Fruit fly (Drosophila melanogaster) whole organism, embryonic: ENCODE data around the gene CG17637.
A peak's percentile ranks its signal among the peaks of the same experiment; 100 is the strongest.

Source experiments
- Aef1 ChIP-seq: fragments of 200-800 bp; sonication (Bioruptor generic); IDR thresholded peaks from 3 replicates; pipeline ENCODE4 v1.3.6; 2022; ENCODE audit warnings: missing biosample characterization, missing genetic modification characterization
- CG12299 ChIP-seq: fragments of 200-800 bp; sonication (Bioruptor generic); optimal IDR thresholded peaks from 2 replicates; lab custom pipeline; 2018; ENCODE audit warnings: missing biosample characterization, mild to moderate bottlenecking, missing genetic modification characterization
- CG12769 ChIP-seq: fragments of 200-800 bp; sonication (Bioruptor generic); optimal IDR thresholded peaks from 2 replicates; lab custom pipeline; 2019; ENCODE audit warnings: missing biosample characterization, mild to moderate bottlenecking, missing genetic modification characterization, moderate library complexity
- CG1529 ChIP-seq: fragments of 200-800 bp; sonication (Bioruptor generic); optimal IDR thresholded peaks from 3 replicates; lab custom pipeline; 2018; ENCODE audit warnings: missing biosample characterization, missing genetic modification characterization
- CG15514 ChIP-seq: fragments of 200-800 bp; sonication (Bioruptor generic); optimal IDR thresholded peaks from 3 replicates; lab custom pipeline; 2017; ENCODE audit warnings: missing biosample characterization, missing genetic modification characterization, mild to moderate bottlenecking, moderate library complexity, missing genetic modification reagents
- CG1602 ChIP-seq: fragments of 200-800 bp; sonication (Bioruptor generic); optimal IDR thresholded peaks from 3 replicates; lab custom pipeline; 2016; ENCODE audit warnings: missing biosample characterization, missing genetic modification characterization
- CG16815 ChIP-seq: fragments of 200-800 bp; sonication (Bioruptor generic); optimal IDR thresholded peaks from 3 replicates; lab custom pipeline; 2017; ENCODE audit warnings: missing biosample characterization, mild to moderate bottlenecking, missing genetic modification characterization
- CG17568 ChIP-seq: fragments of 200-800 bp; sonication (Bioruptor generic); optimal IDR thresholded peaks from 2 replicates; lab custom pipeline; 2018; ENCODE audit warnings: missing biosample characterization, mild to moderate bottlenecking, missing genetic modification characterization, moderate library complexity
- CG17612 ChIP-seq: fragments of 200-800 bp; sonication (Bioruptor generic); IDR thresholded peaks from 2 replicates; pipeline ENCODE4 v1.3.6; 2022; ENCODE audit warnings: missing biosample characterization, missing genetic modification characterization
- CG1832 ChIP-seq: fragments of 200-800 bp; sonication (Bioruptor generic); optimal IDR thresholded peaks from 2 replicates; lab custom pipeline; 2017; ENCODE audit warnings: missing biosample characterization, mild to moderate bottlenecking, missing genetic modification characterization, inconsistent platforms
- CG2199 ChIP-seq: fragments of 200-800 bp; sonication (Bioruptor generic); IDR thresholded peaks from 3 replicates; pipeline ENCODE4 v1.3.6; 2022; ENCODE audit warnings: missing biosample characterization, missing genetic modification characterization
- CG3726 ChIP-seq: fragments of 200-800 bp; sonication (Bioruptor generic); IDR thresholded peaks from 3 replicates; pipeline ENCODE4, ENCODE4 v1.3.6; 2022; ENCODE audit warnings: missing biosample characterization, missing genetic modification characterization
- CG4820 ChIP-seq: fragments of 200-800 bp; sonication (Bioruptor generic); optimal IDR thresholded peaks from 3 replicates; lab custom pipeline; 2016; ENCODE audit warnings: missing biosample characterization, missing genetic modification characterization
- CG7839 ChIP-seq: fragments of 200-800 bp; sonication (Bioruptor generic); optimal IDR thresholded peaks from 3 replicates; lab custom pipeline; 2018; ENCODE audit warnings: missing biosample characterization, mild to moderate bottlenecking, missing genetic modification characterization, moderate library complexity
- CG9932 ChIP-seq: fragments of 200-800 bp; sonication (Bioruptor generic); IDR thresholded peaks from 2 replicates; pipeline ENCODE4 v1.3.6; 2022; ENCODE audit warnings: missing biosample characterization, missing genetic modification characterization
- Dip2 ChIP-seq: fragments of 200-800 bp; sonication (Bioruptor generic); IDR thresholded peaks from 2 replicates; pipeline ENCODE4 v1.3.6; 2022; ENCODE audit warnings: missing biosample characterization, missing genetic modification characterization
- Dll ChIP-seq: fragments of 200-800 bp; sonication (Bioruptor generic); IDR thresholded peaks from 4 replicates; pipeline ENCODE4 v1.3.6; 2022; ENCODE audit warnings: missing biosample characterization, missing genetic modification characterization; ENCODE audit not compliant: partially characterized antibody
- Drgx ChIP-seq: fragments of 200-800 bp; sonication (Bioruptor generic); IDR thresholded peaks from 2 replicates; pipeline ENCODE4 v1.3.6; 2022; ENCODE audit warnings: missing biosample characterization, missing genetic modification characterization
- Ets97D ChIP-seq: fragments of 200-800 bp; sonication (Bioruptor generic); optimal IDR thresholded peaks from 3 replicates; lab custom pipeline; 2016; ENCODE audit warnings: missing biosample characterization, missing genetic modification characterization
- H15 ChIP-seq: fragments of 200-800 bp; sonication (Bioruptor generic); IDR thresholded peaks from 3 replicates; pipeline ENCODE4 v1.3.6; 2022; ENCODE audit warnings: missing biosample characterization, missing genetic modification characterization
- HLHmδ ChIP-seq: fragments of 200-800 bp; sonication (Bioruptor generic); optimal IDR thresholded peaks from 2 replicates; lab custom pipeline; 2018; ENCODE audit warnings: missing biosample characterization, mild to moderate bottlenecking, missing genetic modification characterization, moderate library complexity
- Hr39 ChIP-seq: fragments of >200 bp; optimal IDR thresholded peaks from 2 replicates; lab custom pipeline; 2017
- Hr51 ChIP-seq, 2 experiments: fragments of 200-800 bp; sonication (Bioruptor generic); optimal IDR thresholded peaks; 2 replicates in 1 of 2; 3 replicates in 1 of 2; lab custom pipeline; 2016 to 2018; ENCODE audit warnings: missing biosample characterization in 2 of 2, missing genetic modification characterization in 2 of 2, mild to moderate bottlenecking in 1 of 2, moderate library complexity in 1 of 2
- Nf-YA ChIP-seq: fragments of 200-800 bp; sonication (Bioruptor generic); IDR thresholded peaks from 2 replicates; pipeline ENCODE4 v1.3.6; 2022; ENCODE audit warnings: missing biosample characterization, missing genetic modification characterization
- Ravus ChIP-seq: fragments of 200-800 bp; sonication (Bioruptor generic); IDR thresholded peaks from 2 replicates; pipeline ENCODE4 v1.3.6; 2022; ENCODE audit warnings: missing biosample characterization, missing genetic modification characterization
- Scr ChIP-seq: fragments of 200-800 bp; sonication (Bioruptor generic); IDR thresholded peaks from 2 replicates; pipeline ENCODE4 v1.3.6; 2022; ENCODE audit warnings: missing biosample characterization, missing genetic modification characterization; ENCODE audit not compliant: partially characterized antibody
- Trl ChIP-seq, 3 experiments: fragments of >200 bp in 2 of 3; fragments of 200-800 bp in 1 of 3; sonication (Bioruptor generic) in 1 of 3; optimal IDR thresholded peaks; 2 replicates in 1 of 3; 3 replicates in 2 of 3; lab custom pipeline; 2016 to 2017; ENCODE audit warnings: missing biosample characterization in 1 of 3, missing genetic modification characterization in 1 of 3
- al ChIP-seq: fragments of 200-800 bp; sonication (Bioruptor generic); IDR thresholded peaks from 2 replicates; pipeline ENCODE4 v1.3.6; 2022; ENCODE audit warnings: missing biosample characterization, missing genetic modification characterization
- ap ChIP-seq: fragments of 200-800 bp; sonication (Bioruptor generic); IDR thresholded peaks from 2 replicates; pipeline ENCODE4 v1.3.6; 2022; ENCODE audit warnings: missing biosample characterization, missing genetic modification characterization
- ato ChIP-seq: fragments of 200-800 bp; sonication (Bioruptor generic); IDR thresholded peaks from 2 replicates; pipeline ENCODE4 v1.3.6; 2022; ENCODE audit warnings: missing biosample characterization, missing genetic modification characterization; ENCODE audit not compliant: partially characterized antibody
- br ChIP-seq: fragments of >200 bp; optimal IDR thresholded peaks from 2 replicates; lab custom pipeline; 2017
- caup ChIP-seq: fragments of 200-800 bp; sonication (Bioruptor generic); optimal IDR thresholded peaks from 3 replicates; lab custom pipeline; 2017; ENCODE audit warnings: missing biosample characterization, mild to moderate bottlenecking, missing genetic modification characterization, moderate library complexity; ENCODE audit not compliant: severe bottlenecking
- crc ChIP-seq: fragments of 200-800 bp; sonication (Bioruptor generic); optimal IDR thresholded peaks from 2 replicates; lab custom pipeline; 2016; ENCODE audit warnings: missing biosample characterization, missing genetic modification characterization
- ems ChIP-seq: fragments of 200-800 bp; sonication (Bioruptor generic); optimal IDR thresholded peaks from 3 replicates; lab custom pipeline; 2016; ENCODE audit warnings: missing biosample characterization, missing genetic modification characterization
- en ChIP-seq: fragments of 200-800 bp; sonication (Bioruptor generic); optimal IDR thresholded peaks from 2 replicates; lab custom pipeline; 2016; ENCODE audit warnings: missing biosample characterization, missing genetic modification characterization
- fd102C ChIP-seq: fragments of 200-800 bp; sonication (Bioruptor generic); optimal IDR thresholded peaks from 2 replicates; lab custom pipeline; 2018; ENCODE audit warnings: missing biosample characterization, mild to moderate bottlenecking, missing genetic modification characterization, moderate library complexity
- ftz-f1 ChIP-seq: fragments of 200-800 bp; sonication (Bioruptor generic); optimal IDR thresholded peaks from 2 replicates; lab custom pipeline; 2016; ENCODE audit warnings: missing biosample characterization, missing genetic modification characterization
- gem ChIP-seq: fragments of 200-800 bp; sonication (Bioruptor generic); optimal IDR thresholded peaks from 2 replicates; lab custom pipeline; 2019; ENCODE audit warnings: missing biosample characterization, mild to moderate bottlenecking, missing genetic modification characterization, moderate library complexity
- gfzf ChIP-seq: fragments of 200-800 bp; sonication (Bioruptor generic); optimal IDR thresholded peaks from 2 replicates; lab custom pipeline; 2016; ENCODE audit warnings: missing biosample characterization, mild to moderate bottlenecking, missing genetic modification characterization, moderate library complexity
- jumu ChIP-seq: fragments of 200-800 bp; sonication (Bioruptor generic); optimal IDR thresholded peaks from 3 replicates; lab custom pipeline; 2016; ENCODE audit warnings: missing biosample characterization, missing genetic modification characterization
- mam ChIP-seq: fragments of 200-800 bp; sonication (Bioruptor generic); optimal IDR thresholded peaks from 3 replicates; lab custom pipeline; 2016; ENCODE audit warnings: missing biosample characterization, missing genetic modification characterization
- nau ChIP-seq: fragments of 200-800 bp; sonication (Bioruptor generic); optimal IDR thresholded peaks from 3 replicates; lab custom pipeline; 2017; ENCODE audit warnings: missing biosample characterization, mild to moderate bottlenecking, missing genetic modification characterization, missing genetic modification reagents
- pan ChIP-seq, 4 experiments: fragments of >200 bp in 3 of 4; fragments of 200-800 bp in 1 of 4; sonication (Bioruptor generic) in 1 of 4; optimal IDR thresholded peaks in 3 of 4; IDR thresholded peaks in 1 of 4; 2 replicates each; pipeline versions ENCODE4 v1.3.6 to Lab custom; 2017 to 2022; ENCODE audit warnings: missing biosample characterization in 2 of 4, missing genetic modification characterization in 2 of 4, mixed read lengths in 1 of 4
- peb ChIP-seq: fragments of 200-800 bp; sonication (Bioruptor generic); IDR thresholded peaks from 2 replicates; pipeline ENCODE4 v1.3.6; 2022; ENCODE audit warnings: missing biosample characterization, missing genetic modification characterization
- phol ChIP-seq: fragments of 200-800 bp; sonication (Bioruptor generic); optimal IDR thresholded peaks from 3 replicates; lab custom pipeline; 2018; ENCODE audit warnings: missing biosample characterization, mild to moderate bottlenecking, missing genetic modification characterization, moderate library complexity
- salm ChIP-seq: fragments of 200-800 bp; sonication (Bioruptor generic); optimal IDR thresholded peaks from 2 replicates; lab custom pipeline; 2018; ENCODE audit warnings: missing biosample characterization, mild to moderate bottlenecking, missing genetic modification characterization
- scrt ChIP-seq: fragments of 200-800 bp; sonication (Bioruptor generic); optimal IDR thresholded peaks from 2 replicates; lab custom pipeline; 2018; ENCODE audit warnings: missing biosample characterization, mild to moderate bottlenecking, missing genetic modification characterization, moderate library complexity
- sna ChIP-seq: fragments of 200-800 bp; sonication (Bioruptor generic); IDR thresholded peaks from 2 replicates; pipeline ENCODE4 v1.3.6; 2022; ENCODE audit warnings: missing biosample characterization, missing genetic modification characterization; ENCODE audit not compliant: partially characterized antibody

Gene CG17637

dm6 chr3L:20471499-20472313 lies 32.3 kb upstream of the CG17637 start (continued):
- TF ChIP-seq CG9932 (GFP tag; lab: Robert Waterston, UW), result no peak
- TF ChIP-seq Trl (optimal IDR thresholded peaks at IDR 0.05; lab: Kevin White, UChicago), result no peak
- peak; percentile 83 for TF ChIP-seq Trl (GFP tag; optimal IDR thresholded peaks at IDR 0.05; lab: Kevin White, UChicago)
- TF ChIP-seq Aef1 (GFP tag; lab: Robert Waterston, UW), result no peak
- TF ChIP-seq CG12769 (tag; lab: Kevin White, UChicago), result peak; percentile 86
- peak; percentile 44 for TF ChIP-seq gem (tag; lab: Kevin White, UChicago)
- TF ChIP-seq ftz-f1 (GFP tag; lab: Kevin White, UChicago), result peak; percentile 64
- TF ChIP-seq nau, result peak; percentile 80
- TF ChIP-seq ato (GFP tag; lab: Robert Waterston, UW), result no peak
- TF ChIP-seq CG3726 (GFP tag; lab: Robert Waterston, UW), result no peak
- TF ChIP-seq Ravus, result no peak
- TF ChIP-seq pan (optimal IDR thresholded peaks at IDR 0.05; lab: Kevin White, UChicago), result no peak
- no peak for TF ChIP-seq pan (GFP tag; optimal IDR thresholded peaks at IDR 0.05 in 1 of 2, IDR thresholded peaks at IDR 0.05 in 1 of 2)
- TF ChIP-seq scrt (GFP tag; lab: Kevin White, UChicago), result peak; percentile 1
- TF ChIP-seq salm, result no peak
- TF ChIP-seq CG1602 (GFP tag; lab: Kevin White, UChicago), result peak; percentile 45
- TF ChIP-seq CG15514 (GFP tag; lab: Kevin White, UChicago), result no peak
- TF ChIP-seq CG1529 (GFP tag; lab: Kevin White, UChicago), result peak; percentile 73
- TF ChIP-seq br, result no peak
- TF ChIP-seq CG17612, result no peak
- TF ChIP-seq ap, result no peak
- TF ChIP-seq ems (GFP tag; lab: Kevin White, UChicago), result peak; percentile 60
- peak; percentile 26 for TF ChIP-seq CG4820 (GFP tag; lab: Kevin White, UChicago)
- peak; percentile 31 for TF ChIP-seq en (GFP tag; lab: Kevin White, UChicago)
- TF ChIP-seq caup, result peak; percentile 28
- TF ChIP-seq CG12299, result no peak
- peak; percentile 69 for TF ChIP-seq CG17568 (GFP tag; lab: Kevin White, UChicago)
- TF ChIP-seq HLHmδ, result peak; percentile 1
- TF ChIP-seq Ets97D (GFP tag; lab: Kevin White, UChicago), result no peak
- no peak for TF ChIP-seq gfzf (GFP tag; lab: Kevin White, UChicago)
- no peak for TF ChIP-seq Hr39 (lab: Kevin White, UChicago)
- TF ChIP-seq CG2199, result 0 out of 3 replicates have a peak, but pooled peaks have one; percentile 35
- TF ChIP-seq peb (GFP tag; lab: Robert Waterston, UW), result no peak
- TF ChIP-seq phol (tag; lab: Kevin White, UChicago), result peak; percentile 31
- peak; percentile 14 for TF ChIP-seq CG7839 (tag; lab: Kevin White, UChicago)
- TF ChIP-seq Hr51 (GFP tag; optimal IDR thresholded peaks at IDR 0.05; lab: Kevin White, UChicago), result peak; percentile 20 to 40
- TF ChIP-seq CG1832 (GFP tag; lab: Kevin White, UChicago), result no peak
- no peak for TF ChIP-seq Dip2
- TF ChIP-seq crc, result peak; percentile 0
- no peak for TF ChIP-seq al (GFP tag; lab: Robert Waterston, UW)
- no peak for TF ChIP-seq H15 (GFP tag; lab: Robert Waterston, UW)
- no peak for TF ChIP-seq Dll (GFP tag; lab: Robert Waterston, UW)
- no peak for TF ChIP-seq CG16815 (GFP tag; lab: Kevin White, UChicago)
- TF ChIP-seq Drgx, result 0 out of 2 replicates have a peak, but pooled peaks have one; percentile 22
- TF ChIP-seq mam (GFP tag; lab: Kevin White, UChicago), result peak; percentile 27
- peak; percentile 79 for TF ChIP-seq fd102C
- TF ChIP-seq Nf-YA (GFP tag; lab: Robert Waterston, UW), result no peak
- TF ChIP-seq sna (GFP tag; lab: Robert Waterston, UW), result no peak
- TF ChIP-seq Scr (GFP tag; lab: Robert Waterston, UW), result no peak
- peak; percentile 38 for TF ChIP-seq jumu (GFP tag; lab: Kevin White, UChicago)
